ENCODE assay signal across 3 worm cellular contexts in genomic region chrIV:4747553-4747952, ce11.
TF ChIP-seq lines count a peak whose summit lies in the region.

TSS of gene tctn-1 (minus strand) at chrIV:4747832.

TF ChIP-seq in whole organism, L1 larva, 84 proteins besides CTCF, POLR2A, EP300 and RAD21 (continued from another document):
- TF ChIP-seq hlh-17 (GFP tag; optimal IDR thresholded peaks at IDR 0.05; lab: Kevin White, UChicago; ENCODE audit: borderline replicate concordance) (no peak), mef-2 (tag; optimal IDR thresholded peaks at IDR 0.05; lab: Kevin White, UChicago) (no peak), lir-3 (tag; optimal IDR thresholded peaks at IDR 0.05; lab: Kevin White, UChicago; ENCODE audit: poor library complexity) (no peak), efl-1 (optimal IDR thresholded peaks at IDR 0.05; lab: Kevin White, UChicago) (no peak), efl-1 (GFP tag; optimal IDR thresholded peaks at IDR 0.05 in 1 of 2; lab: Kevin White, UChicago) (peak in 1 of 2 experiments; percentile 35), unc-130 (tag; optimal IDR thresholded peaks at IDR 0.05; lab: Kevin White, UChicago) (peak; percentile 22), Y116A8C.19 (tag; optimal IDR thresholded peaks at IDR 0.05; lab: Kevin White, UChicago; ENCODE audit: borderline replicate concordance) (no peak), ztf-4 (tag; optimal IDR thresholded peaks at IDR 0.05; lab: Kevin White, UChicago) (no peak), ztf-11 (tag; optimal IDR thresholded peaks at IDR 0.05; lab: Kevin White, UChicago) (no peak), fkh-4 (tag; optimal IDR thresholded peaks at IDR 0.05; lab: Kevin White, UChicago; ENCODE audit: borderline replicate concordance) (no peak), lin-13 (GFP tag; optimal IDR thresholded peaks at IDR 0.05; lab: Kevin White, UChicago) (no peak), nhr-84 (tag; optimal IDR thresholded peaks at IDR 0.05; lab: Kevin White, UChicago) (no peak), efl-3 (GFP tag; optimal IDR thresholded peaks at IDR 0.05; lab: Kevin White, UChicago) (no peak), grh-1 (GFP tag; IDR thresholded peaks at IDR 0.05; lab: Robert Waterston, UW) (no peak), swsn-7 (tag; optimal IDR thresholded peaks at IDR 0.05; lab: Kevin White, UChicago) (peak; percentile 2), alr-1 (tag; optimal IDR thresholded peaks at IDR 0.05; lab: Kevin White, UChicago; ENCODE audit: borderline replicate concordance) (no peak), nhr-85 (tag; lab: Kevin White, UChicago) (peak; percentile 55), nhr-71 (tag; optimal IDR thresholded peaks at IDR 0.05; lab: Kevin White, UChicago) (peak; percentile 50), rnt-1 (tag; optimal IDR thresholded peaks at IDR 0.05; lab: Kevin White, UChicago) (peak; percentile 63), nhr-20 (tag; optimal IDR thresholded peaks at IDR 0.05; lab: Kevin White, UChicago) (peak; percentile 20), tlp-1 (tag; optimal IDR thresholded peaks at IDR 0.05; lab: Kevin White, UChicago) (no peak)

TF ChIP-seq in whole organism, L4 larva, 104 proteins besides CTCF, POLR2A, EP300 and RAD21 (continued from another document):
- TF ChIP-seq arid-1 (GFP tag; conservative IDR thresholded peaks at IDR 0.05; lab: Robert Waterston, UW) (0 out of 2 replicates have a peak, but pooled peaks have one; percentile 20), aha-1 (tag; lab: Kevin White, UChicago) (peak; percentile 22), lin-38 (GFP tag; IDR thresholded peaks at IDR 0.05; lab: Robert Waterston, UW) (peak; percentile 35; the same call in 1 of the 2 replicates), Y48G9A.11 (GFP tag; IDR thresholded peaks at IDR 0.05; lab: Robert Waterston, UW) (0 out of 2 replicates have a peak, but pooled peaks have one; percentile 8), madf-9 (GFP tag; conservative IDR thresholded peaks at IDR 0.05; lab: Robert Waterston, UW) (0 out of 2 replicates have a peak, but pooled peaks have one; percentile 16), hlh-11 (tag; optimal IDR thresholded peaks at IDR 0.05; lab: Kevin White, UChicago) (no peak), nhr-111 (GFP tag; optimal IDR thresholded peaks at IDR 0.05; lab: Kevin White, UChicago) (no peak), lin-13 (GFP tag; optimal IDR thresholded peaks at IDR 0.05; lab: Kevin White, UChicago) (no peak), ama-1 (optimal IDR thresholded peaks at IDR 0.05; lab: Kevin White, UChicago) (peak; percentile 86), lsy-2 (tag; optimal IDR thresholded peaks at IDR 0.05; lab: Kevin White, UChicago) (peak in 1 of 2 experiments; percentile 41), madf-5 (GFP tag; IDR thresholded peaks at IDR 0.05; lab: Robert Waterston, UW) (no peak), hmg-1.1 (GFP tag; IDR thresholded peaks at IDR 0.05; lab: Robert Waterston, UW) (0 out of 2 replicates have a peak, but pooled peaks have one; percentile 27)

TF ChIP-seq in whole organism, young adult, 124 proteins besides CTCF, POLR2A, EP300 and RAD21 (continued from another document):
- TF ChIP-seq F10E7.11 (tag; optimal IDR thresholded peaks at IDR 0.05; lab: Kevin White, UChicago) (peak; percentile 11), nhr-120 (GFP tag; IDR thresholded peaks at IDR 0.05; lab: Robert Waterston, UW) (no peak), B0261.1 (tag; optimal IDR thresholded peaks at IDR 0.05; lab: Kevin White, UChicago) (no peak), nhr-90 (tag; optimal IDR thresholded peaks at IDR 0.05; lab: Kevin White, UChicago) (no peak), nfya-2 (GFP tag; IDR thresholded peaks at IDR 0.05; lab: Robert Waterston, UW) (no peak), tlf-1 (GFP tag; optimal IDR thresholded peaks at IDR 0.05; lab: Kevin White, UChicago) (no peak), F23B12.7 (tag; optimal IDR thresholded peaks at IDR 0.05; lab: Kevin White, UChicago; ENCODE audit: insufficient read depth) (no peak), mcd-1 (GFP tag; IDR thresholded peaks at IDR 0.05; lab: Robert Waterston, UW) (peak; percentile 23; the same call in 1 of the 2 replicates), ekl-4 (GFP tag; IDR thresholded peaks at IDR 0.05; lab: Robert Waterston, UW) (no peak), hlh-26 (GFP tag; conservative IDR thresholded peaks at IDR 0.05; lab: Robert Waterston, UW) (no peak), lin-35 (GFP tag; optimal IDR thresholded peaks at IDR 0.05; lab: Kevin White, UChicago) (no peak), ccch-3 (GFP tag; optimal IDR thresholded peaks at IDR 0.05; lab: Kevin White, UChicago) (no peak), hrde-1 (tag; optimal IDR thresholded peaks at IDR 0.05; lab: Kevin White, UChicago; ENCODE audit: borderline replicate concordance) (peak; percentile 51), madf-8 (GFP tag; conservative IDR thresholded peaks at IDR 0.05; lab: Robert Waterston, UW) (no peak), madf-3 (GFP tag; IDR thresholded peaks at IDR 0.05; lab: Robert Waterston, UW) (no peak), lin-26 (GFP tag; IDR thresholded peaks at IDR 0.05; lab: Robert Waterston, UW) (0 out of 2 replicates have a peak, but pooled peaks have one; percentile 24), tbp1 (GFP tag; optimal IDR thresholded peaks at IDR 0.05; lab: Kevin White, UChicago) (no peak), K11D2.4 (GFP tag; IDR thresholded peaks at IDR 0.05; lab: Robert Waterston, UW) (no peak), Y56A3A.18 (GFP tag; IDR thresholded peaks at IDR 0.05; lab: Robert Waterston, UW) (0 out of 2 replicates have a peak, but pooled peaks have one; percentile 38), egl-44 (GFP tag; IDR thresholded peaks at IDR 0.05; lab: Robert Waterston, UW) (no peak), snpc-1.3 (tag; optimal IDR thresholded peaks at IDR 0.05; lab: Kevin White, UChicago; ENCODE audit: insufficient read depth) (no peak), madf-10 (tag; optimal IDR thresholded peaks at IDR 0.05; lab: Kevin White, UChicago) (no peak)
